Worm (Caenorhabditis elegans): Measurements from ENCODE around the gene clec-52.

The clec-52 gene

ce11 chrIV:8183313-8183712 is 14.8 kb upstream of the clec-52 start:
- TF ChIP-seq somi-1 (GFP tag; optimal IDR thresholded peaks at IDR 0.05) (no peak), mcd-1 (GFP tag; IDR thresholded peaks at IDR 0.05) (0 out of 2 replicates have a peak, but pooled peaks have one; percentile 27), chd-7 (tag; optimal IDR thresholded peaks at IDR 0.05) (peak; percentile 15), nfyb-1 (GFP tag; IDR thresholded peaks at IDR 0.05) (0 out of 2 replicates have a peak, but pooled peaks have one; percentile 24), K12H6.12 (tag; optimal IDR thresholded peaks at IDR 0.05) (peak; percentile 12), egrh-3 (GFP tag; IDR thresholded peaks at IDR 0.05) (0 out of 2 replicates have a peak, but pooled peaks have one; percentile 16), nhr-90 (tag; optimal IDR thresholded peaks at IDR 0.05) (no peak), cebp-1 (GFP tag; IDR thresholded peaks at IDR 0.05) (no peak), cebp-1 (tag; optimal IDR thresholded peaks at IDR 0.05) (peak; percentile 11), hmg-1.2 (GFP tag; IDR thresholded peaks at IDR 0.05) (peak; percentile 42; the same call in 1 of the 2 replicates), lin-35 (GFP tag; optimal IDR thresholded peaks at IDR 0.05) (no peak), atf-7 (tag; optimal IDR thresholded peaks at IDR 0.05) (no peak)

- no peak for TF ChIP-seq ama-1 (optimal IDR thresholded peaks at IDR 0.05)
- TF ChIP-seq ama-1 (GFP tag; optimal IDR thresholded peaks at IDR 0.05) = no peak
- TF ChIP-seq Y95B8A.8 (GFP tag; IDR thresholded peaks at IDR 0.05) = no peak
- TF ChIP-seq C06A6.2 (GFP tag; conservative IDR thresholded peaks at IDR 0.05) = no peak
- no peak for TF ChIP-seq fkh-3 (tag; optimal IDR thresholded peaks at IDR 0.05)
- TF ChIP-seq snpc-1.1 (tag; optimal IDR thresholded peaks at IDR 0.05; ENCODE audit: insufficient read depth) = no peak
- TF ChIP-seq die-1 (tag; optimal IDR thresholded peaks at IDR 0.05) = no peak
- TF ChIP-seq ceh-40 (GFP tag; IDR thresholded peaks at IDR 0.05) = no peak
- no peak for TF ChIP-seq gei-17 (GFP tag; optimal IDR thresholded peaks at IDR 0.05)
- TF ChIP-seq mcd-1 (GFP tag; IDR thresholded peaks at IDR 0.05) = no peak
- TF ChIP-seq F57A8.1 (GFP tag; optimal IDR thresholded peaks at IDR 0.05) = no peak
- no peak for TF ChIP-seq cebp-1 (GFP tag; IDR thresholded peaks at IDR 0.05)
- TF ChIP-seq cebp-1 (tag; optimal IDR thresholded peaks at IDR 0.05) = no peak
- no peak for TF ChIP-seq Y56A3A.18 (GFP tag; IDR thresholded peaks at IDR 0.05)
- TF ChIP-seq K11D2.4 (GFP tag; IDR thresholded peaks at IDR 0.05) = no peak
- no peak for TF ChIP-seq nhr-120 (GFP tag; IDR thresholded peaks at IDR 0.05)
- TF ChIP-seq sdz-38 (tag; optimal IDR thresholded peaks at IDR 0.05) = no peak
- TF ChIP-seq pbrm-1 (GFP tag; IDR thresholded peaks at IDR 0.05) = no peak
- no peak for TF ChIP-seq B0019.2 (GFP tag; conservative IDR thresholded peaks at IDR 0.05)
Observed at ce11 chrIV:8182566-8182965, 14.0 kb upstream of the clec-52 start.

ce11 chrIV:8181404-8181803 is 12.8 kb upstream of the clec-52 start:
- no peak for TF ChIP-seq sptf-2 (GFP tag; optimal IDR thresholded peaks at IDR 0.05)
- no peak for TF ChIP-seq F55B11.4 (tag; optimal IDR thresholded peaks at IDR 0.05; ENCODE audit: borderline replicate concordance, insufficient read depth)
- TF ChIP-seq tlf-1 (GFP tag; optimal IDR thresholded peaks at IDR 0.05) = no peak
- no peak for TF ChIP-seq gei-17 (GFP tag; optimal IDR thresholded peaks at IDR 0.05)
- no peak for TF ChIP-seq F52B5.7 (tag; optimal IDR thresholded peaks at IDR 0.05)
- TF ChIP-seq ztf-6 (GFP tag; IDR thresholded peaks at IDR 0.05) = no peak
- TF ChIP-seq mes-4 (tag; optimal IDR thresholded peaks at IDR 0.05) = no peak
- TF ChIP-seq hmg-1.2 (GFP tag; IDR thresholded peaks at IDR 0.05) = no peak
- no peak for TF ChIP-seq ztf-18 (tag; optimal IDR thresholded peaks at IDR 0.05)
- no peak for TF ChIP-seq F10E7.11 (tag; optimal IDR thresholded peaks at IDR 0.05)
- no peak for TF ChIP-seq somi-1 (GFP tag; optimal IDR thresholded peaks at IDR 0.05)
- no peak for TF ChIP-seq chd-7 (tag; optimal IDR thresholded peaks at IDR 0.05)
- TF ChIP-seq lin-40 (tag; optimal IDR thresholded peaks at IDR 0.05) = no peak
- no peak for TF ChIP-seq Y67H2A.10 (GFP tag; conservative IDR thresholded peaks at IDR 0.05)
- TF ChIP-seq F23B12.7 (tag; optimal IDR thresholded peaks at IDR 0.05; ENCODE audit: insufficient read depth) = no peak
- TF ChIP-seq tbp1 (GFP tag; optimal IDR thresholded peaks at IDR 0.05) = no peak
